Worm (Caenorhabditis elegans) whole organism, midembryonic: ENCODE data around the gene col-9.

ENCODE experiments used
- T22C8.4 ChIP-seq: fragments of 200-800 bp; sonication (Bioruptor generic); IDR thresholded peaks from 2 replicates; pipeline ENCODE4 v1.3.6; 2022; ENCODE audit warnings: missing genetic modification characterization, missing compliant biosample characterization
- flt-1 ChIP-seq: fragments of 200-800 bp; sonication (Bioruptor generic); IDR thresholded peaks from 2 replicates; pipeline ENCODE4 v1.3.6; 2022; ENCODE audit warnings: missing genetic modification characterization, missing compliant biosample characterization
- med-1 ChIP-seq: sonication (generic microtip); optimal IDR thresholded peaks from 2 replicates; lab custom pipeline; 2017; ENCODE audit warnings: missing genetic modification characterization, mild to moderate bottlenecking, missing compliant biosample characterization, antibody characterized with exemption, missing genetic modification reagents; ENCODE audit not compliant: insufficient read depth
- tab-1 ChIP-seq: fragments of 200-800 bp; sonication (Bioruptor generic); IDR thresholded peaks from 2 replicates; pipeline ENCODE4 v1.3.6; 2022; ENCODE audit warnings: missing genetic modification characterization, missing compliant biosample characterization
- ztf-23 ChIP-seq: fragments of 200-800 bp; sonication (Bioruptor generic); IDR thresholded peaks from 2 replicates; pipeline ENCODE4 v1.3.6; 2022; ENCODE audit warnings: missing genetic modification reagents, missing genetic modification characterization, missing compliant biosample characterization
- ztf-29 ChIP-seq: fragments of 200-800 bp; sonication (Bioruptor generic); IDR thresholded peaks from 2 replicates; pipeline ENCODE4 v1.3.6; 2022; ENCODE audit warnings: missing genetic modification reagents, missing genetic modification characterization, missing compliant biosample characterization

ce11 chrX:13592367-13592766, 2.5 kb downstream of the col-9 start, which contains the start of gene F54B11.4:
- TF ChIP-seq med-1 (GFP tag; lab: Kevin White, UChicago) (no peak), ztf-29 (GFP tag; lab: Robert Waterston, UW) (no peak), flt-1 (GFP tag; lab: Robert Waterston, UW) (no peak), T22C8.4 (no peak), tab-1 (GFP tag; lab: Robert Waterston, UW) (no peak), ztf-23 (GFP tag; lab: Robert Waterston, UW) (no peak)
